Fruit fly (Drosophila melanogaster): ENCODE data around the gene Sirt2.

Sirt2 gene

dm6 chr3R:20285678-20286449, 42.4 kb upstream of the Sirt2 start (continued):
- TF ChIP-seq CG11723 (GFP tag; optimal IDR thresholded peaks at IDR 0.05) (peak; percentile 58), Dek (tag; optimal IDR thresholded peaks at IDR 0.05) (no peak), ci (GFP tag; IDR thresholded peaks at IDR 0.05) (peak; percentile 94), trh (GFP tag; optimal IDR thresholded peaks at IDR 0.05) (peak; percentile 59), fru (optimal IDR thresholded peaks at IDR 0.05) (no peak), CG11695 (GFP tag; IDR thresholded peaks at IDR 0.05) (no peak), YL-1 (GFP tag; optimal IDR thresholded peaks at IDR 0.05) (peak; percentile 3), CG15696 (tag; optimal IDR thresholded peaks at IDR 0.05) (peak; percentile 69), B-H2 (GFP tag; optimal IDR thresholded peaks at IDR 0.05) (no peak), CG18619 (GFP tag; optimal IDR thresholded peaks at IDR 0.05) (peak; percentile 55), bsh (GFP tag; optimal IDR thresholded peaks at IDR 0.05) (peak; percentile 11 to 90), toy (GFP tag; IDR thresholded peaks at IDR 0.05) (no peak), CG34224 (GFP tag; IDR thresholded peaks at IDR 0.05; ENCODE audit: partially characterized antibody) (no peak), Six4 (GFP tag; optimal IDR thresholded peaks at IDR 0.05) (no peak), br (optimal IDR thresholded peaks at IDR 0.05) (no peak), aop (GFP tag; IDR thresholded peaks at IDR 0.05) (0 out of 2 replicates have a peak, but pooled peaks have one; percentile 32), grn (GFP tag; optimal IDR thresholded peaks at IDR 0.05) (peak; percentile 75), chm (GFP tag; IDR thresholded peaks at IDR 0.05) (peak; percentile 89; the same call in 1 of the 2 replicates), ewg (GFP tag; optimal IDR thresholded peaks at IDR 0.05) (peak; percentile 74), CG4707 (GFP tag; optimal IDR thresholded peaks at IDR 0.05) (peak; percentile 83), Hr3 (GFP tag; optimal IDR thresholded peaks at IDR 0.05) (peak; percentile 16), hkb (optimal IDR thresholded peaks at IDR 0.05) (no peak), hkb (GFP tag; IDR thresholded peaks at IDR 0.05) (peak; percentile 51; the same call in 1 of the 2 replicates), CG17568 (GFP tag; optimal IDR thresholded peaks at IDR 0.05) (peak; percentile 43), CG12104 (GFP tag; optimal IDR thresholded peaks at IDR 0.05) (peak; percentile 65), Eip74EF (GFP tag; optimal IDR thresholded peaks at IDR 0.05) (peak in 1 of 2 experiments; percentile 40), Hsf (GFP tag; optimal IDR thresholded peaks at IDR 0.05) (no peak), Bgb (GFP tag; IDR thresholded peaks at IDR 0.05; ENCODE audit: partially characterized antibody) (no peak), CG6689 (GFP tag; IDR thresholded peaks at IDR 0.05) (peak; percentile 38), gcm (GFP tag; optimal IDR thresholded peaks at IDR 0.05) (peak; percentile 41), pros (GFP tag; optimal IDR thresholded peaks at IDR 0.05) (no peak), tin (GFP tag; optimal IDR thresholded peaks at IDR 0.05) (peak; percentile 48), CG17912 (GFP tag; optimal IDR thresholded peaks at IDR 0.05) (peak; percentile 57), chinmo (GFP tag; IDR thresholded peaks at IDR 0.05; ENCODE audit: partially characterized antibody) (no peak), sr (GFP tag; IDR thresholded peaks at IDR 0.05) (peak; percentile 66; the same call in 1 of the 3 replicates), Ets65A (GFP tag) (peak; percentile 38), CG4404 (GFP tag; IDR thresholded peaks at IDR 0.05) (no peak), schlank (tag; optimal IDR thresholded peaks at IDR 0.05) (no peak), CG8290 (GFP tag; optimal IDR thresholded peaks at IDR 0.05) (no peak), CG8290 (tag; optimal IDR thresholded peaks at IDR 0.05) (peak; percentile 15 to 73), gem (tag; optimal IDR thresholded peaks at IDR 0.05) (peak; percentile 68), Hr78 (GFP tag; optimal IDR thresholded peaks at IDR 0.05) (peak in 1 of 2 experiments; percentile 43), CG14441 (GFP tag; IDR thresholded peaks at IDR 0.05) (0 out of 2 replicates have a peak, but pooled peaks have one; percentile 7), dmrt11E (tag; optimal IDR thresholded peaks at IDR 0.05) (peak; percentile 67), CG5245 (GFP tag; optimal IDR thresholded peaks at IDR 0.05) (peak; percentile 63), Adf1 (GFP tag; IDR thresholded peaks at IDR 0.05) (no peak), CG1832 (GFP tag; optimal IDR thresholded peaks at IDR 0.05) (no peak), MESR4 (GFP tag; optimal IDR thresholded peaks at IDR 0.05) (no peak), bab2 (GFP tag; optimal IDR thresholded peaks at IDR 0.05) (peak; percentile 81), wdn (GFP tag; IDR thresholded peaks at IDR 0.05) (no peak)
